Fruit fly (Drosophila melanogaster): ENCODE results near the gene nAChRalpha5.

DNA sequence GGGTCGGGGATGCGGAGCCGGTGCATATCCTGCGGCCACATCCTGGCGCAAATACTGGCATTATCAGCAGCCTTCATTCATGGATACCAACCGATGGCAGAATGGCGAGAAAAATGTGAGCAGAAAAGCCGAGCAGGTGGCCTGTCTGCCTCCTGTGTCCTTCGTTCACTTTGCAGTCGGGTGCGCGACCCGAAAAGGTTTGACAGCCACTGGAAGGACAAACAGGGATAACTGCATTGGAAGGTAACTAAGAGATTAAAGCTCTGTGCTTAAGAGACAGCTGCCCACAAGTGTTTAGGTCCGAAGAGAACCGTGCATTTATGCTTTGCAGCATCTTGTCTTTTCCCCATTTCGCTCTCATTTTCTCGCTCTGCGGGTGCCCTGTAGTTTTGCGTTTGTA lies 1.3 kb upstream of the nAChRalpha5 start:
- TF ChIP-seq CG14655 (GFP tag; optimal IDR thresholded peaks at IDR 0.05) = no peak
- no peak for TF ChIP-seq CG12605 (GFP tag; IDR thresholded peaks at IDR 0.05)
- TF ChIP-seq Snoo (tag; optimal IDR thresholded peaks at IDR 0.05) = no peak
- TF ChIP-seq rn (GFP tag; IDR thresholded peaks at IDR 0.05) = no peak
- TF ChIP-seq CG32121 (GFP tag; IDR thresholded peaks at IDR 0.05) = no peak
- TF ChIP-seq CG9948 (tag; optimal IDR thresholded peaks at IDR 0.05) = no peak
- TF ChIP-seq EcR (GFP tag; optimal IDR thresholded peaks at IDR 0.05) = no peak
- no peak for TF ChIP-seq CG15710 (tag; optimal IDR thresholded peaks at IDR 0.05)
- TF ChIP-seq fd96Ca (GFP tag; IDR thresholded peaks at IDR 0.05) = no peak
- no peak for TF ChIP-seq CG34367 (tag; optimal IDR thresholded peaks at IDR 0.05)
